Worm (Caenorhabditis elegans) whole organism, L4/young adult: ENCODE results near the gene B0294.3.

ENCODE experiments used
- W03F9.2 ChIP-seq: fragments of 150-350 bp; optimal IDR thresholded peaks from 2 replicates; lab custom pipeline; 2014; ENCODE audit warnings: missing biosample characterization, missing genetic modification characterization
- dao-5 ChIP-seq: sonication (generic microtip); optimal IDR thresholded peaks from 2 replicates; lab custom pipeline; 2016; ENCODE audit warnings: missing genotype, missing genetic modification characterization, moderate library complexity, missing compliant biosample characterization
- him-1 ChIP-seq: sonication (generic microtip); optimal IDR thresholded peaks from 2 replicates; lab custom pipeline; 2016; ENCODE audit warnings: missing genotype, missing genetic modification reagents, missing genetic modification characterization, missing compliant biosample characterization

The B0294.3 gene

DNA sequence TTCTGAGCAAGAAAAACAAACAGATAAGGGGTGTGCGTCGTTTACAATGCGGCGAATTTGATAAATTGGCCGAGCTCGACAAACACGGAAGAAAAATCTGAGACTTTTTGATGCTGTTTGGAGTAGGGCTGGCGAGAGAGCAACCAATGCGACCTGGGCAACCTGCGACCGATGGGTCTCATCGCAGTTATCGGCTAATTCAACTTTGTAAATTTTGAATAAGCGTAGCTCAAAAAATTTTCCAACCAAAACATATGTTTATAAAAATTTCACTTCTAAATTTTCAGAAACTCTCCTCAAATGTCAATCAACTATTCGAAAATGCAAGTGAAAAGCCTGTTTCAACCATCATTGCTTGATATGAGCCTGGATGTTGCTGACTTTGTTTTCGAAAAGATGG, at the start of gene B0294.3:
Gene B0294.3 (plus strand): TSS at position 301 of the 400 bp plus-strand sequence.
- no peak for TF ChIP-seq dao-5
- no peak for TF ChIP-seq W03F9.2 (tag; lab: Kevin White, UChicago)
- no peak for TF ChIP-seq him-1 (tag; lab: Kevin White, UChicago)

- no peak for TF ChIP-seq dao-5
- no peak for TF ChIP-seq him-1 (tag; lab: Kevin White, UChicago)
- TF ChIP-seq W03F9.2 (tag; lab: Kevin White, UChicago): no peak
Measured at ce11 chrX:1845493-1845892, 46.5 kb upstream of the B0294.3 start, which contains the start of gene T26C11.4. Gene T26C11.4, minus strand, starts transcription at chrX:1845546.

DNA sequence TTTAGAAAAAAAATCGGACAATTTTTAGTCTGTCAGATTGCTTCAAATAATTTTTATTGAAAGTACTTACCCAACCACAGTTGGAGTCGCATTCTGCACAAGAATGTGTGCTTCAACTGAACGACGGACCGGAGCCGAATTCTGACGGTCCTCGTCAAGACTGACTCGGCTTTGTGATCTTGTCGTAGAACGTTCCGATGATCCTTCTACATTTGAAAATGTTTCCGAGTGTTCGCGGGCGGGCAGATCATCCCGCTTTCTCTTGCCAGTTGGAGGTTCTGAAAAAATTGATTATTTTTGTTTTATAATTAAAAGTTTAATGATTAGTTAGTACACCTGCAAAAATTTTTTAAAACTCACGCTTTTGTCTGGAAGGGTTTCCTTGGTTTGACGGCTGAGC, 44.3 kb upstream of the B0294.3 start:
- TF ChIP-seq W03F9.2 (tag; lab: Kevin White, UChicago) (no peak), him-1 (tag; lab: Kevin White, UChicago) (no peak), dao-5 (no peak)

ce11 chrX:1848575-1848974, 43.4 kb upstream of the B0294.3 start, which contains the start of gene ceh-41:
Gene ceh-41, minus strand, starts transcription at chrX:1848675.
- TF ChIP-seq him-1 (tag; lab: Kevin White, UChicago): no peak
- no peak for TF ChIP-seq dao-5
- no peak for TF ChIP-seq W03F9.2 (tag; lab: Kevin White, UChicago)

DNA sequence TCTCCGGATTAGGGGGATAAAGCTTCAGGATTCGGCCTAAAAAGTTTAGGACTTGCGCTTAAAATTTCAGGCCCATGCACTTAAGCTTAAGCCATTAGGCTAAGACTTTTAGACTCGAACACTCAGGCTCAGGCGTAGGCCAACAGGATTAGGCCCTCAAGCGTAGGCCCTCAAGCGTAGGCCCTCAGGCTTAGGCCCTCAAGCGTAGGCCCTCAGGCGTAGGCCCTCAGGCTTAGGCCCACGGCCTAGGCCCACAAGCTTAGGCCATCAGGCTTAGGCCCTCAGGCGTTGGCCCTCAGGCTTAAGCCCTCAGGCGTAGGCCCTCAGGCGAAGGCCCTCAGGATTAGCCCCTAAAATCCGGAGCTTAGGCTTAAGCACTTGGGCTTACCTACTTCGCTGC, 41.5 kb upstream of the B0294.3 start:
- TF ChIP-seq W03F9.2 (tag; lab: Kevin White, UChicago): no peak
- TF ChIP-seq dao-5: no peak
- TF ChIP-seq him-1 (tag; lab: Kevin White, UChicago): no peak

- no peak for TF ChIP-seq dao-5
- TF ChIP-seq W03F9.2 (tag; lab: Kevin White, UChicago): no peak
- no peak for TF ChIP-seq him-1 (tag; lab: Kevin White, UChicago)
Measured at ce11 chrX:1852636-1853035, 39.4 kb upstream of the B0294.3 start, which contains the start of gene ceh-21. Gene ceh-21, minus strand, starts transcription at chrX:1852736.

- TF ChIP-seq W03F9.2 (tag; lab: Kevin White, UChicago) (no peak), him-1 (tag; lab: Kevin White, UChicago) (no peak), dao-5 (no peak)
Measured at ce11 chrX:1853596-1853995, 38.4 kb upstream of the B0294.3 start, which contains the start of gene T26C11.9. Gene T26C11.9, minus strand, starts transcription at chrX:1853849.

DNA sequence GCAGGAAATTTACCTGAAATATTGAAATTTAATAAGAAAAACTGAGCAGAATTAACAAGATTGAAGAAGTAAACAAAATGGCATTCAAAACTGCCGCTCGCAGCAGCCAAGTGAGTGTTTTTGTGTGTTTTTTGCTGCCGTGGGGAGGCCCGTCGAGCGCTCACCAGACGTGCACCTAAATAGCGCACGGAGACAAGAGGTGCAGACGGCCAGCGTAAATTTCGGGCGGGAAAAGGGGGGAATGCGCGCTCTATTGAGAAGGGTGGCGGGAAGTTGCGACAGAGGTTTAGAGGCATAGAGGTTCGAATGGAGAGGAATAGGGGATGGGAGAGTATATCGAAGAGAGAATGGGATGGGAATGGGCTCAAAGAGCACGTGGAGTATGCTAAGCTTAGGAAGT, 35.8 kb upstream of the B0294.3 start, which contains the start of gene ceh-39:
Gene ceh-39 (minus strand): TSS at position 13 of the 400 bp plus-strand sequence.
- TF ChIP-seq dao-5 (no peak), W03F9.2 (tag; lab: Kevin White, UChicago) (no peak), him-1 (tag; lab: Kevin White, UChicago) (no peak)

ce11 chrX:1857777-1858176, 34.2 kb upstream of the B0294.3 start:
- no peak for TF ChIP-seq dao-5
- no peak for TF ChIP-seq W03F9.2 (tag; lab: Kevin White, UChicago)
- no peak for TF ChIP-seq him-1 (tag; lab: Kevin White, UChicago)

ce11 chrX:1858616-1859015, 33.4 kb upstream of the B0294.3 start:
- TF ChIP-seq him-1 (tag; lab: Kevin White, UChicago) (no peak), dao-5 (peak; percentile 8), W03F9.2 (tag; lab: Kevin White, UChicago) (no peak)

ce11 chrX:1860422-1860821, 31.6 kb upstream of the B0294.3 start, which contains the start of gene T26C11.8:
Gene T26C11.8, plus strand, starts transcription at chrX:1860722.
- TF ChIP-seq W03F9.2 (tag; lab: Kevin White, UChicago): no peak
- no peak for TF ChIP-seq dao-5
- TF ChIP-seq him-1 (tag; lab: Kevin White, UChicago): no peak

- TF ChIP-seq dao-5 (no peak), W03F9.2 (tag; lab: Kevin White, UChicago) (no peak), him-1 (tag; lab: Kevin White, UChicago) (no peak)
Measured at ce11 chrX:1864946-1865345, 27.0 kb upstream of the B0294.3 start, which contains the start of gene tbx-41. Gene tbx-41, plus strand, starts transcription at chrX:1865246.

- TF ChIP-seq him-1 (tag; lab: Kevin White, UChicago) (no peak), dao-5 (no peak), W03F9.2 (tag; lab: Kevin White, UChicago) (no peak)
Measured at ce11 chrX:1870991-1871390, 21.0 kb upstream of the B0294.3 start.

DNA sequence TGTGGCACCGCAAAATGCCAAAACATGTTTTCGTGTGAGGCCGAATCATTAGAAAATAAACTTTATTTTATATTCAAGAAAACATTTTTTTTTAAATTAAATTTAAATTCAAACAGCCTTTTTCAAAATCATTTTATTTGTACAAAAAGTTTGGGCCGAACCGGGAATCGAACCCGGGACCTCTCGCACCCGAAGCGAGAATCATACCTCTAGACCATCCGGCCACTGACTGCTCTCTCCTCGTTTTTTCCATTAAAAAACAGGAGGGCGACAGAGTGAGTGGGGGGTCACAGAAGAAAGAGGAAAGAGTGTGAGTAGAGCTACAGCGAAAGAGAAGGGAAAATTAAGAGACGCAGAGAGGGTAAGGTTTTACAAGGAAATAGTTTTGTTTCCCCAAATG, 11.3 kb upstream of the B0294.3 start:
- TF ChIP-seq him-1 (tag; lab: Kevin White, UChicago): peak; percentile 23
- TF ChIP-seq dao-5: peak; percentile 8
- no peak for TF ChIP-seq W03F9.2 (tag; lab: Kevin White, UChicago)

DNA sequence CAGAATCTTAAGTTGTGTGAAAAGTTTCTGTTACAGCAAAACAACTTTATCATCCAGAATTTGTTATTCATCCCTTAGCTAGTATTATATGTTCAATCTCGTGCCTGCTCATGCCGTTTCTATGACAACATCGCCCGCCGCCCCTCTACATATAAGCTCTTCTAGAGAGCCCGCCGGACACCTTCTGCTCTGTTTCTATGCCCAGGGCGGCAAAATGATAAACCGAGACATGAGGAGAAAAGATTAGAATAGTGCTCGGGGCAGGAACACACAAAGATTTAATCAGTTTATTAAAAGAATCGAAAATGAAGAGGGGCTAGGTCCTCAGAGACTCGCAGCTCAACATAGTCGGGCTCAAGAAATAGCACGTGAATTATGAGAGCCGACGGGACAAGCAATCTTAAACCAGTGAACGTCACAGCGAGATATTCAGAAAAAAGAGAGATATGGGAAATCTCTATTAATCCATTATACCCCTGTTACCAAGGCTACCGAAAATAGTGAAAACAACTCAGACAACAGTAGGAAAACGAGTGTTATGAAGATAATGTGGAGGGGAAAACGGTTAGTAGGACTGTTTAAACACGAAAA, 3.4 kb upstream of the B0294.3 start:
- TF ChIP-seq dao-5 (no peak), him-1 (tag; lab: Kevin White, UChicago) (peak; percentile 54), W03F9.2 (tag; lab: Kevin White, UChicago) (no peak)
